Worm (Caenorhabditis elegans) whole organism, L4/young adult: ENCODE results near the gene F59B10.4.

Experiments
- W03F9.2 ChIP-seq: fragments of 150-350 bp; optimal IDR thresholded peaks from 2 replicates; lab custom pipeline; 2014; ENCODE audit warnings: missing biosample characterization, missing genetic modification characterization
- him-1 ChIP-seq: sonication (generic microtip); optimal IDR thresholded peaks from 2 replicates; lab custom pipeline; 2016; ENCODE audit warnings: missing genotype, missing genetic modification reagents, missing genetic modification characterization, missing compliant biosample characterization

DNA sequence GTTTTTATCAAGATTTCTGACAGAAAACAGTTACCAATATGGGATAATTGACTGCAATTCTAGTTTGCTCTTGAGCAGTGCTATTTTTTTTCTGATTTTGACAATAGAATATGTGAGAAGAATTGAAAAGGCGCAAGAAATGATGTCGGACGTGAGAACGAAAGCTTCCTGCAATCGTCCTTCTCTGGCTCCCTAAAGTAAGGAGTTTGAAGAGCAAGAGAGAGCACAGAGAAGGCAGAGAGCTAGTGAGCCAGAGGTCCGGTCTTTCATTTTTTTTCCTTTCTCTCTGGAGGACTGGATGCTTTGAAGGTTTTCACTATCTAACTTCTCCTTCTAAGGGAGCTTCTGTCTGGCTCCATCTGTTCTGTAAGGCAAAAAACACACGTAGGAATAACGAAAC, 31.3 kb upstream of the F59B10.4 start:
- TF ChIP-seq W03F9.2 (tag; lab: Kevin White, UChicago), result no peak
- no peak for TF ChIP-seq him-1
